Fruit fly (Drosophila melanogaster) whole organism, wandering third instar larva: ENCODE data around the gene CG13674.

Experiments
- Abd-B ChIP-seq: fragments of >200 bp; optimal IDR thresholded peaks from 2 replicates; lab custom pipeline; 2017; ENCODE audit warnings: missing biosample characterization, missing genetic modification characterization
- CG32264 ChIP-seq: fragments of 200-800 bp; sonication (Bioruptor generic); optimal IDR thresholded peaks from 2 replicates; lab custom pipeline; 2016; ENCODE audit warnings: missing biosample characterization, missing genetic modification characterization
- CG9705 ChIP-seq: fragments of 200-800 bp; sonication (Bioruptor generic); optimal IDR thresholded peaks from 2 replicates; lab custom pipeline; 2018; ENCODE audit warnings: missing biosample characterization, mild to moderate bottlenecking, missing genetic modification characterization
- CrebA ChIP-seq: fragments of 200-800 bp; sonication (Bioruptor generic); optimal IDR thresholded peaks from 2 replicates; lab custom pipeline; 2016; ENCODE audit warnings: missing biosample characterization, mild to moderate bottlenecking, missing genetic modification characterization, borderline replicate concordance
- Dfd ChIP-seq: fragments of >200 bp; optimal IDR thresholded peaks from 2 replicates; lab custom pipeline; 2017; ENCODE audit warnings: missing biosample characterization, missing genetic modification characterization
- Dif ChIP-seq: fragments of 200-275, 200-300 bp; sonication (Bioruptor generic); optimal IDR thresholded peaks from 2 replicates; lab custom pipeline; 2018; ENCODE audit warnings: missing biosample characterization, missing genetic modification characterization; ENCODE audit not compliant: partially characterized antibody
- GATAd ChIP-seq: sonication (Bioruptor generic); optimal IDR thresholded peaks from 2 replicates; lab custom pipeline; 2016; ENCODE audit warnings: missing biosample characterization, missing genetic modification characterization
- HLH106 ChIP-seq: fragments of 200-800 bp; optimal IDR thresholded peaks from 3 replicates; lab custom pipeline; 2019; ENCODE audit warnings: missing biosample characterization, mild to moderate bottlenecking, missing genetic modification characterization, moderate library complexity
- Hnf4 ChIP-seq: fragments of 200-800 bp; sonication (Bioruptor generic); optimal IDR thresholded peaks from 2 replicates; lab custom pipeline; 2016; ENCODE audit warnings: missing biosample characterization, mild to moderate bottlenecking, missing genetic modification characterization
- Hr78 ChIP-seq: fragments of >200 bp; optimal IDR thresholded peaks from 2 replicates; lab custom pipeline; 2017; ENCODE audit warnings: missing biosample characterization, missing genetic modification characterization
- Hr83 ChIP-seq: fragments of 200-300 bp; sonication (Bioruptor generic); optimal IDR thresholded peaks from 2 replicates; lab custom pipeline; 2016; ENCODE audit warnings: missing biosample characterization, mild to moderate bottlenecking, missing genetic modification characterization, moderate library complexity; ENCODE audit not compliant: poor library complexity, severe bottlenecking
- Jra ChIP-seq: sonication (Bioruptor generic); optimal IDR thresholded peaks from 2 replicates; lab custom pipeline; 2016; ENCODE audit warnings: missing biosample characterization, missing genetic modification characterization
- Mio ChIP-seq: sonication (Bioruptor generic); optimal IDR thresholded peaks from 2 replicates; lab custom pipeline; 2016; ENCODE audit warnings: missing biosample characterization, missing genetic modification characterization
- Myc ChIP-seq: fragments of >200 bp; optimal IDR thresholded peaks from 2 replicates; lab custom pipeline; 2017
- N ChIP-seq: fragments of >200 bp; optimal IDR thresholded peaks from 2 replicates; lab custom pipeline; 2018; ENCODE audit warnings: missing biosample characterization, missing external identifiers, missing genetic modification characterization
- OdsH ChIP-seq: fragments of 200-800 bp; sonication (Bioruptor generic); optimal IDR thresholded peaks from 2 replicates; lab custom pipeline; 2016; ENCODE audit warnings: missing biosample characterization, mild to moderate bottlenecking, missing genetic modification characterization
- Sp1 ChIP-seq: fragments of 200-800 bp; sonication (Bioruptor generic); optimal IDR thresholded peaks from 3 replicates; lab custom pipeline; 2019; ENCODE audit warnings: missing biosample characterization, mild to moderate bottlenecking, missing genetic modification characterization, moderate library complexity
- Vsx2 ChIP-seq: fragments of 200-300, 225-300 bp; sonication (Bioruptor generic); optimal IDR thresholded peaks from 2 replicates; lab custom pipeline; 2018; ENCODE audit warnings: missing biosample characterization, missing genetic modification characterization; ENCODE audit not compliant: partially characterized antibody
- br ChIP-seq: fragments of 200-800 bp; sonication (Bioruptor generic); optimal IDR thresholded peaks from 2 replicates; lab custom pipeline; 2016; ENCODE audit warnings: missing biosample characterization, missing genetic modification characterization
- dl ChIP-seq, 2 experiments: fragments of 175-275, 200-275 bp in 1 of 2; fragments of 200-275 bp in 1 of 2; sonication (Bioruptor generic); optimal IDR thresholded peaks; lab custom pipeline; 2018; ENCODE audit warnings: mild to moderate bottlenecking in 2 of 2, missing biosample characterization in 2 of 2, missing genetic modification characterization in 2 of 2, moderate library complexity in 2 of 2; ENCODE audit not compliant: partially characterized antibody in 2 of 2, insufficient read depth in 1 of 2
- dmrt93B ChIP-seq: fragments of 200-800 bp; sonication (Bioruptor generic); optimal IDR thresholded peaks from 2 replicates; lab custom pipeline; 2018; ENCODE audit warnings: missing biosample characterization, mild to moderate bottlenecking, missing genetic modification characterization
- dsf ChIP-seq: sonication (Bioruptor generic); optimal IDR thresholded peaks from 2 replicates; lab custom pipeline; 2016; ENCODE audit warnings: missing biosample characterization, missing genetic modification characterization, borderline replicate concordance
- ey ChIP-seq: fragments of 200-800 bp; sonication (Bioruptor generic); optimal IDR thresholded peaks from 2 replicates; lab custom pipeline; 2016; ENCODE audit warnings: missing biosample characterization, missing genetic modification characterization
- foxo ChIP-seq, 2 experiments: fragments of 200-800 bp; sonication (Bioruptor generic); optimal IDR thresholded peaks; 2 replicates in 1 of 2; 3 replicates in 1 of 2; lab custom pipeline; 2016 to 2017; ENCODE audit warnings: missing biosample characterization in 2 of 2, missing genetic modification characterization in 2 of 2
- fru ChIP-seq: fragments of 200-800 bp; sonication (Bioruptor generic); optimal IDR thresholded peaks from 3 replicates; lab custom pipeline; 2016; ENCODE audit warnings: missing biosample characterization, mild to moderate bottlenecking, missing genetic modification characterization
- h ChIP-seq: fragments of 200-800 bp; sonication (Bioruptor generic); optimal IDR thresholded peaks from 3 replicates; lab custom pipeline; 2016; ENCODE audit warnings: missing biosample characterization, mild to moderate bottlenecking, missing genetic modification characterization
- jim ChIP-seq: fragments of 175-275, 200-325 bp; sonication (Bioruptor generic); optimal IDR thresholded peaks from 2 replicates; lab custom pipeline; 2016; ENCODE audit warnings: missing biosample characterization, mild to moderate bottlenecking, missing genetic modification characterization
- lola ChIP-seq: fragments of >200 bp; optimal IDR thresholded peaks from 2 replicates; lab custom pipeline; 2017; ENCODE audit warnings: missing biosample characterization, missing genetic modification characterization
- pan ChIP-seq: fragments of >200 bp; optimal IDR thresholded peaks from 2 replicates; lab custom pipeline; 2017
- psq ChIP-seq: fragments of 200-800 bp; sonication (Bioruptor generic); optimal IDR thresholded peaks from 3 replicates; lab custom pipeline; 2017; ENCODE audit warnings: missing biosample characterization, mild to moderate bottlenecking, missing genetic modification characterization, moderate library complexity
- rgr ChIP-seq: fragments of 200-800 bp; sonication (Bioruptor generic); optimal IDR thresholded peaks from 3 replicates; lab custom pipeline; 2016; ENCODE audit warnings: missing biosample characterization, mild to moderate bottlenecking, missing genetic modification characterization
- sv ChIP-seq: fragments of 200-800 bp; sonication (Bioruptor generic); optimal IDR thresholded peaks from 3 replicates; lab custom pipeline; 2016; ENCODE audit warnings: missing biosample characterization, missing genetic modification characterization
- tai ChIP-seq: sonication (Bioruptor generic); optimal IDR thresholded peaks from 2 replicates; lab custom pipeline; 2016; ENCODE audit warnings: missing biosample characterization, missing genetic modification characterization
- usp ChIP-seq: fragments of >200 bp; optimal IDR thresholded peaks from 2 replicates; lab custom pipeline; 2017; ENCODE audit warnings: missing biosample characterization, missing genetic modification characterization
- woc ChIP-seq: sonication (Bioruptor generic); optimal IDR thresholded peaks from 2 replicates; lab custom pipeline; 2016; ENCODE audit warnings: missing biosample characterization, mild to moderate bottlenecking, missing genetic modification characterization

The CG13674 gene

dm6 chr3L:8191042-8191613, 27.7 kb downstream of the CG13674 start, which contains the start of gene MED24:
Gene MED24 (plus strand): TSS chr3L:8191270.
- TF ChIP-seq dl (GFP tag; optimal IDR thresholded peaks at IDR 0.05; lab: Kevin White, UChicago; ENCODE audit: insufficient read depth in 1 of 2, partially characterized antibody in 2 of 2) (no peak), Hr83 (GFP tag; lab: Kevin White, UChicago) (no peak), rgr (GFP tag; lab: Kevin White, UChicago) (peak; percentile 35), Mio (GFP tag; lab: Kevin White, UChicago) (no peak), Sp1 (no peak), fru (GFP tag; lab: Kevin White, UChicago) (no peak), Jra (GFP tag; lab: Kevin White, UChicago) (no peak), h (GFP tag; lab: Kevin White, UChicago) (no peak)

- TF ChIP-seq jim (GFP tag; lab: Kevin White, UChicago) (no peak), br (GFP tag; lab: Kevin White, UChicago) (no peak), psq (GFP tag; lab: Kevin White, UChicago) (no peak), dl (GFP tag; optimal IDR thresholded peaks at IDR 0.05; lab: Kevin White, UChicago; ENCODE audit: insufficient read depth in 1 of 2, partially characterized antibody in 2 of 2) (no peak), Abd-B (GFP tag; lab: Kevin White, UChicago) (no peak), OdsH (GFP tag; lab: Kevin White, UChicago) (no peak), pan (lab: Kevin White, UChicago) (no peak), ey (GFP tag; lab: Kevin White, UChicago) (no peak), fru (GFP tag; lab: Kevin White, UChicago) (no peak), Jra (GFP tag; lab: Kevin White, UChicago) (no peak), Dif (GFP tag; lab: Kevin White, UChicago) (no peak), foxo (GFP tag; optimal IDR thresholded peaks at IDR 0.05; lab: Kevin White, UChicago) (no peak), CG32264 (GFP tag; lab: Kevin White, UChicago) (no peak), GATAd (GFP tag; lab: Kevin White, UChicago) (no peak), Hnf4 (GFP tag; lab: Kevin White, UChicago) (no peak), sv (GFP tag; lab: Kevin White, UChicago) (no peak), CG9705 (GFP tag; lab: Kevin White, UChicago) (no peak), tai (GFP tag; lab: Kevin White, UChicago) (no peak), Hr83 (GFP tag; lab: Kevin White, UChicago) (no peak), dmrt93B (GFP tag; lab: Kevin White, UChicago) (no peak)
Observed at dm6 chr3L:8189234-8189633, 29.5 kb downstream of the CG13674 start.

DNA sequence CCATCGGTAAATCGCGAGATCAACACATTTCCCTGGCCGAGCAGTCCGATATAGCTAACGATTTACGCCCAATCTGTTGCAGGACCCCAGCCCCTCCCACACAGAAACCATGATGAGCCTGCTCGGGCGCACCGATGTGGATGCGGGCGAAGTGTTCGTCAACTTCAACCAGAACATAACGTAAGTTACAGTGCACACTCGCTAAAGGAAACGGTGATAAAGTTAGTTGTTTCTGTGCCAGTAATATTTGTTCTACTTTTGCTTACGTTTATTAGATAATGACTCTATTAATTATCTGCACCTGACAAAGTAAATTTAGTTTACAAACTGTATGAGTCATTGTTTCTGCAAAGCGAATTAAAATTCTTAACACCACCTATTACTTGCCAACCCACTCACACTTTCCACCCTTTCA, 31.4 kb downstream of the CG13674 start:
- TF ChIP-seq GATAd (GFP tag; lab: Kevin White, UChicago): no peak
- TF ChIP-seq dmrt93B (GFP tag; lab: Kevin White, UChicago): no peak
- no peak for TF ChIP-seq Hr83 (GFP tag; lab: Kevin White, UChicago)
- no peak for TF ChIP-seq Hnf4 (GFP tag; lab: Kevin White, UChicago)
- TF ChIP-seq CG9705 (GFP tag; lab: Kevin White, UChicago): no peak
- no peak for TF ChIP-seq Jra (GFP tag; lab: Kevin White, UChicago)
- TF ChIP-seq dsf (GFP tag; lab: Kevin White, UChicago): no peak
- no peak for TF ChIP-seq foxo (GFP tag; optimal IDR thresholded peaks at IDR 0.05; lab: Kevin White, UChicago)
- TF ChIP-seq usp (GFP tag; lab: Kevin White, UChicago): no peak
- TF ChIP-seq tai (GFP tag; lab: Kevin White, UChicago): no peak
- no peak for TF ChIP-seq Hr78 (GFP tag; lab: Kevin White, UChicago)
- no peak for TF ChIP-seq Dif (GFP tag; lab: Kevin White, UChicago)
- TF ChIP-seq br (GFP tag; lab: Kevin White, UChicago): no peak
- no peak for TF ChIP-seq Vsx2 (GFP tag; lab: Kevin White, UChicago)
- TF ChIP-seq, all 38 proteins: peak for 0

- TF ChIP-seq CrebA (no peak), psq (GFP tag; lab: Kevin White, UChicago) (peak; percentile 76), GATAd (GFP tag; lab: Kevin White, UChicago) (peak; percentile 74), Hr83 (GFP tag; lab: Kevin White, UChicago) (peak; percentile 88), Hr78 (GFP tag; lab: Kevin White, UChicago) (no peak), Hnf4 (GFP tag; lab: Kevin White, UChicago) (peak; percentile 90), Mio (GFP tag; lab: Kevin White, UChicago) (peak; percentile 35), sv (GFP tag; lab: Kevin White, UChicago) (peak; percentile 90), Jra (GFP tag; lab: Kevin White, UChicago) (peak; percentile 88), dsf (GFP tag; lab: Kevin White, UChicago) (peak; percentile 86), foxo (GFP tag; optimal IDR thresholded peaks at IDR 0.05; lab: Kevin White, UChicago) (peak in 1 of 2 experiments; percentile 92), HLH106 (tag; lab: Kevin White, UChicago) (peak; percentile 93), pan (lab: Kevin White, UChicago) (no peak), Dif (GFP tag; lab: Kevin White, UChicago) (peak; percentile 5), woc (GFP tag; lab: Kevin White, UChicago) (peak; percentile 91), br (GFP tag; lab: Kevin White, UChicago) (peak; percentile 80), h (GFP tag; lab: Kevin White, UChicago) (peak; percentile 91), Abd-B (GFP tag; lab: Kevin White, UChicago) (no peak), rgr (GFP tag; lab: Kevin White, UChicago) (peak; percentile 87), lola (GFP tag; lab: Kevin White, UChicago) (no peak), N (GFP tag; lab: Kevin White, UChicago) (peak; percentile 63), Vsx2 (GFP tag; lab: Kevin White, UChicago) (no peak), Myc (lab: Kevin White, UChicago) (peak; percentile 49), Dfd (GFP tag; lab: Kevin White, UChicago) (no peak), OdsH (GFP tag; lab: Kevin White, UChicago) (peak; percentile 85)
Observed at dm6 chr3L:8186627-8187396, 32.0 kb downstream of the CG13674 start, which contains the start of the genes ERR and Atg18a. Gene ERR (minus strand): TSS chr3L:8186671. Gene Atg18a (plus strand): TSS chr3L:8186857.
